Worm (Caenorhabditis elegans) whole organism, early embryonic: ENCODE results near the gene C33A11.2.

Experiments
- flt-1 ChIP-seq: fragments of 200-800 bp; sonication (Bioruptor generic); IDR thresholded peaks from 2 replicates; pipeline ENCODE4 v1.3.6; 2022; ENCODE audit warnings: missing genetic modification characterization, missing compliant biosample characterization
- hmg-4 ChIP-seq: fragments of 200-800 bp; sonication (Bioruptor generic); optimal IDR thresholded peaks from 2 replicates; lab custom pipeline; 2018; ENCODE audit warnings: mild to moderate bottlenecking, missing genetic modification characterization, missing compliant biosample characterization
- pes-1 ChIP-seq: fragments of 200-800 bp; sonication (Bioruptor generic); IDR thresholded peaks from 2 replicates; pipeline ENCODE4 v1.3.6; 2022; ENCODE audit warnings: missing genetic modification reagents, missing genetic modification characterization, missing compliant biosample characterization
- scrt-1 ChIP-seq: fragments of 200-800 bp; sonication (Bioruptor generic); IDR thresholded peaks from 2 replicates; pipeline ENCODE4 v1.3.6; 2022; ENCODE audit warnings: missing genetic modification characterization, missing compliant biosample characterization

- TF ChIP-seq scrt-1 (GFP tag; lab: Robert Waterston, UW) (no peak), flt-1 (GFP tag; lab: Robert Waterston, UW) (no peak), pes-1 (GFP tag; lab: Robert Waterston, UW) (no peak), hmg-4 (no peak)
Observed at ce11 chrX:15380437-15380836, 14.6 kb downstream of the C33A11.2 start.
